Fruit fly (Drosophila melanogaster) whole organism, embryonic: ENCODE data around the gene ppk23.

ENCODE experiments used
- Abd-B ChIP-seq: fragments of 200-800 bp; sonication (Bioruptor generic); optimal IDR thresholded peaks from 2 replicates; lab custom pipeline; 2018; ENCODE audit warnings: missing biosample characterization, mild to moderate bottlenecking, missing genetic modification characterization, moderate library complexity
- Ada2b ChIP-seq: fragments of 200-800 bp; sonication (Bioruptor generic); IDR thresholded peaks from 2 replicates; pipeline ENCODE4 v1.3.6; 2022; ENCODE audit warnings: missing biosample characterization, missing genetic modification characterization
- Adf1 ChIP-seq: fragments of 200-800 bp; sonication (Bioruptor generic); IDR thresholded peaks from 2 replicates; pipeline ENCODE4 v1.3.6; 2022; ENCODE audit warnings: missing biosample characterization, missing genetic modification characterization
- Atf3 ChIP-seq: fragments of 200-800 bp; sonication (Bioruptor generic); optimal IDR thresholded peaks from 3 replicates; lab custom pipeline; 2016; ENCODE audit warnings: missing biosample characterization, missing genetic modification characterization
- Blimp-1 ChIP-seq: fragments of 200-800 bp; sonication (Bioruptor generic); optimal IDR thresholded peaks from 3 replicates; lab custom pipeline; 2018; ENCODE audit warnings: missing biosample characterization, missing genetic modification characterization, mild to moderate bottlenecking, moderate library complexity, missing genetic modification reagents
- CG11504 ChIP-seq: fragments of 200-800 bp; sonication (Bioruptor generic); optimal IDR thresholded peaks from 3 replicates; lab custom pipeline; 2019; ENCODE audit warnings: missing biosample characterization, mild to moderate bottlenecking, missing genetic modification characterization, moderate library complexity
- CG11696 ChIP-seq: fragments of 200-800 bp; sonication (Bioruptor generic); IDR thresholded peaks from 2 replicates; pipeline ENCODE4 v1.3.6; 2022; ENCODE audit warnings: missing biosample characterization, missing genetic modification characterization
- CG12391 ChIP-seq: fragments of 200-800 bp; sonication (Bioruptor generic); optimal IDR thresholded peaks from 3 replicates; lab custom pipeline; 2018; ENCODE audit warnings: missing biosample characterization, mild to moderate bottlenecking, missing genetic modification characterization, moderate library complexity
- CG12659 ChIP-seq: fragments of 200-800 bp; sonication (Bioruptor generic); optimal IDR thresholded peaks from 3 replicates; lab custom pipeline; 2017; ENCODE audit warnings: mild to moderate bottlenecking, missing biosample characterization, missing genetic modification reagents, missing genetic modification characterization
- CG17186 ChIP-seq: fragments of 200-800 bp; sonication (Bioruptor generic); optimal IDR thresholded peaks from 3 replicates; lab custom pipeline; 2017; ENCODE audit warnings: missing biosample characterization, missing genetic modification reagents, missing genetic modification characterization
- CG2712 ChIP-seq: fragments of 200-800 bp; optimal IDR thresholded peaks from 3 replicates; lab custom pipeline; 2019; ENCODE audit warnings: missing biosample characterization, mild to moderate bottlenecking, missing genetic modification characterization, moderate library complexity
- CG3163 ChIP-seq: fragments of 200-800 bp; sonication (Bioruptor generic); optimal IDR thresholded peaks from 3 replicates; lab custom pipeline; 2016; ENCODE audit warnings: missing biosample characterization, missing genetic modification characterization
- CG32532 ChIP-seq: fragments of 200-800 bp; sonication (Bioruptor generic); IDR thresholded peaks from 2 replicates; pipeline ENCODE4 v1.3.6; 2022; ENCODE audit warnings: missing biosample characterization, missing genetic modification characterization
- CG3281 ChIP-seq: fragments of 200-800 bp; sonication (Bioruptor generic); optimal IDR thresholded peaks from 3 replicates; lab custom pipeline; 2017; ENCODE audit warnings: missing biosample characterization, mild to moderate bottlenecking, missing genetic modification characterization
- CG9797 ChIP-seq: fragments of 200-800 bp; sonication (Bioruptor generic); optimal IDR thresholded peaks from 3 replicates; lab custom pipeline; 2018; ENCODE audit warnings: missing biosample characterization, mild to moderate bottlenecking, missing genetic modification characterization
- CrebB ChIP-seq: fragments of 200-800 bp; sonication (Bioruptor generic); optimal IDR thresholded peaks from 3 replicates; lab custom pipeline; 2018; ENCODE audit warnings: missing biosample characterization, mild to moderate bottlenecking, missing genetic modification characterization
- Dll ChIP-seq: fragments of 200-800 bp; sonication (Bioruptor generic); IDR thresholded peaks from 4 replicates; pipeline ENCODE4 v1.3.6; 2022; ENCODE audit warnings: missing biosample characterization, missing genetic modification characterization; ENCODE audit not compliant: partially characterized antibody
- Doc3 ChIP-seq: fragments of 200-800 bp; sonication (Bioruptor generic); IDR thresholded peaks from 3 replicates; pipeline ENCODE4 v1.3.6; 2022; ENCODE audit warnings: missing biosample characterization, missing genetic modification characterization; ENCODE audit not compliant: partially characterized antibody
- Dref ChIP-seq: fragments of 200-800 bp; sonication (Bioruptor generic); IDR thresholded peaks from 2 replicates; pipeline ENCODE4 v1.3.6; 2022; ENCODE audit warnings: missing biosample characterization, missing genetic modification characterization
- Drgx ChIP-seq: fragments of 200-800 bp; sonication (Bioruptor generic); IDR thresholded peaks from 2 replicates; pipeline ENCODE4 v1.3.6; 2022; ENCODE audit warnings: missing biosample characterization, missing genetic modification characterization
- Ets65A ChIP-seq: fragments of 200-800 bp; sonication (Bioruptor generic); peaks from one replicate; lab custom pipeline; 2016; ENCODE audit warnings: missing biosample characterization, missing genetic modification characterization
- Hand ChIP-seq: fragments of 200-800 bp; sonication (Bioruptor generic); optimal IDR thresholded peaks from 2 replicates; lab custom pipeline; 2017; ENCODE audit warnings: mild to moderate bottlenecking, missing biosample characterization, missing genetic modification reagents, missing genetic modification characterization
- HmgD ChIP-seq: fragments of 200-800 bp; sonication (Bioruptor generic); optimal IDR thresholded peaks from 3 replicates; lab custom pipeline; 2016; ENCODE audit warnings: missing biosample characterization, missing genetic modification characterization
- Hmx ChIP-seq: fragments of 200-800 bp; sonication (Bioruptor generic); optimal IDR thresholded peaks from 2 replicates; lab custom pipeline; 2016; ENCODE audit warnings: missing biosample characterization, missing genetic modification characterization
- Hr78 ChIP-seq, 2 experiments: fragments of 200-800 bp in 1 of 2; fragments of >200 bp in 1 of 2; sonication (Bioruptor generic) in 1 of 2; optimal IDR thresholded peaks; 2 replicates each; lab custom pipeline; 2017 to 2019; ENCODE audit warnings: missing biosample characterization in 2 of 2, missing genetic modification characterization in 2 of 2, mild to moderate bottlenecking in 1 of 2, moderate library complexity in 1 of 2
- Mes4 ChIP-seq: fragments of 200-800 bp; sonication (Bioruptor generic); optimal IDR thresholded peaks from 2 replicates; lab custom pipeline; 2016; ENCODE audit warnings: missing biosample characterization, missing genetic modification characterization
- Scr ChIP-seq: fragments of 200-800 bp; sonication (Bioruptor generic); IDR thresholded peaks from 2 replicates; pipeline ENCODE4 v1.3.6; 2022; ENCODE audit warnings: missing biosample characterization, missing genetic modification characterization; ENCODE audit not compliant: partially characterized antibody
- Sry-β ChIP-seq: fragments of 200-800 bp; sonication (Bioruptor generic); optimal IDR thresholded peaks from 2 replicates; lab custom pipeline; 2018; ENCODE audit warnings: missing biosample characterization, mild to moderate bottlenecking, missing genetic modification characterization, moderate library complexity
- Taf1 ChIP-seq: fragments of 200-800 bp; sonication (Bioruptor generic); IDR thresholded peaks from 2 replicates; pipeline ENCODE4 v1.3.6; 2022; ENCODE audit warnings: missing biosample characterization, missing genetic modification characterization
- Tbp ChIP-seq: fragments of >200 bp; optimal IDR thresholded peaks from 2 replicates; lab custom pipeline; 2018; ENCODE audit warnings: missing biosample characterization, missing genetic modification characterization
- Trl ChIP-seq, 3 experiments: fragments of >200 bp in 2 of 3; fragments of 200-800 bp in 1 of 3; sonication (Bioruptor generic) in 1 of 3; optimal IDR thresholded peaks; 2 replicates in 1 of 3; 3 replicates in 2 of 3; lab custom pipeline; 2016 to 2017; ENCODE audit warnings: missing biosample characterization in 1 of 3, missing genetic modification characterization in 1 of 3
- Xrp1 ChIP-seq: fragments of 200-800 bp; sonication (Bioruptor generic); IDR thresholded peaks from 2 replicates; pipeline ENCODE4 v1.3.6; 2022; ENCODE audit warnings: missing biosample characterization, missing genetic modification characterization
- bab2 ChIP-seq: fragments of 200-800 bp; sonication (Bioruptor generic); optimal IDR thresholded peaks from 2 replicates; lab custom pipeline; 2016; ENCODE audit warnings: missing biosample characterization, missing genetic modification characterization
- bsh ChIP-seq, 2 experiments: fragments of 200-800 bp; sonication (Bioruptor generic); optimal IDR thresholded peaks; 2 replicates each; lab custom pipeline; 2017 to 2018; ENCODE audit warnings: mild to moderate bottlenecking in 2 of 2, missing biosample characterization in 2 of 2, missing genetic modification characterization in 2 of 2, moderate library complexity in 1 of 2
- btn ChIP-seq: fragments of 200-800 bp; sonication (Bioruptor generic); optimal IDR thresholded peaks from 2 replicates; lab custom pipeline; 2016; ENCODE audit warnings: missing biosample characterization, missing genetic modification characterization
- disco-r ChIP-seq: fragments of 200-800 bp; sonication (Bioruptor generic); optimal IDR thresholded peaks from 2 replicates; lab custom pipeline; 2016; ENCODE audit warnings: missing biosample characterization, missing genetic modification characterization
- lbe ChIP-seq: fragments of 200-800 bp; sonication (Bioruptor generic); optimal IDR thresholded peaks from 2 replicates; lab custom pipeline; 2016; ENCODE audit warnings: missing biosample characterization, mild to moderate bottlenecking, missing genetic modification characterization
- lola ChIP-seq, 3 experiments: fragments of >200 bp in 2 of 3; fragments of 200-800 bp in 1 of 3; sonication (Bioruptor generic) in 1 of 3; optimal IDR thresholded peaks; 2 replicates each; lab custom pipeline; 2017 to 2019; ENCODE audit warnings: missing biosample characterization in 3 of 3, missing genetic modification characterization in 3 of 3, mild to moderate bottlenecking in 1 of 3, moderate library complexity in 1 of 3
- nom ChIP-seq: fragments of 200-800 bp; sonication (Bioruptor generic); optimal IDR thresholded peaks from 2 replicates; lab custom pipeline; 2017; ENCODE audit warnings: missing biosample characterization, missing genetic modification characterization, mild to moderate bottlenecking, moderate library complexity, missing genetic modification reagents
- ranshi ChIP-seq: fragments of 200-800 bp; sonication (Bioruptor generic); IDR thresholded peaks from 2 replicates; pipeline ENCODE4 v1.3.6; 2022; ENCODE audit warnings: missing biosample characterization, missing genetic modification characterization
- sens ChIP-seq: fragments of 200-800 bp; sonication (Bioruptor generic); peaks from one replicate; lab custom pipeline; 2016; ENCODE audit warnings: missing biosample characterization, missing genetic modification characterization
- unpg ChIP-seq: fragments of 200-800 bp; sonication (Bioruptor generic); optimal IDR thresholded peaks from 3 replicates; lab custom pipeline; 2018; ENCODE audit warnings: missing biosample characterization, mild to moderate bottlenecking, missing genetic modification characterization, moderate library complexity
- zen ChIP-seq: fragments of 200-800 bp; sonication (Bioruptor generic); optimal IDR thresholded peaks from 3 replicates; lab custom pipeline; 2018; ENCODE audit warnings: missing biosample characterization, mild to moderate bottlenecking, missing genetic modification characterization, moderate library complexity
- zfh2 ChIP-seq: fragments of 200-800 bp; sonication (Bioruptor generic); optimal IDR thresholded peaks from 2 replicates; lab custom pipeline; 2016; ENCODE audit warnings: missing biosample characterization, missing genetic modification characterization

ppk23 gene

DNA sequence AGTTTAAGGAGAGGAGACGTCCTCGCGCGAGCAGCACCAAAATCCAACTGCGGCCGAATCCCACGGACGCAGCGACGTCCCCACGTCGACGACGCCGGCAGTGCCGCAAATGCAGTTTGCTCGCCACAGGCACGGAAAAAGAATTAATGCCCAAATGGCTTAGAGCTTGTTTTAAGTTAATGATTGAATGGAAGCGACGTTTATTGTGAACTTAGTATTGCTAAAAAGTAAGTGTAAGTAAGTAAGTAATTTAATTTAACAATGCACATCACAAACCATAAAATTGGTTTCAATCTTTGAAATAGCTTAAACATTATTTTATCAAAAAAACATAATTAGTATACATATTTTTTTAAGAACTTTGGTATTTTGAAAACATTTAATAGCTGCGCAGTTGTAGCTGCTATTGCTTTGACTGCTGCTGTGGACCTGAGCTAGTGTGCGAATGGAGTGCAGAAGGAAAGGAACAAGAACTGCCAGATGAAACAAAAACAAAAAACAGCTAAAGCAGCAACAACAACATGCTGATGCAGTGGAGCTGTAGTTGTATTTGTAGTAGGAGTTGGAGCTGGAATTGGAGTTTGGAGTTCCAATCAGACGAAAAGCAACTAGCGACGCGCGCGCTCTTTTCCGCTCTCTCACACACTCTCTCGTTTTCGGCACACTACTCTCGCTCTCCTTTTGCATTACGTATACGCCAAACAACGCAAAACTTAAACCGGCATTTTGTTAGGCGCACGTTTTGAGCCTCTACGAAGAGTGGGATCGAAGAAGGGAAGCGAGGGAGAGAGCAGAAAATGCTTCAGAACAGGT, 7.7 kb downstream of the ppk23 start, which contains the start of gene CG43658 (continued):
- no peak for TF ChIP-seq CG17186 (GFP tag; lab: Kevin White, UChicago)
- no peak for TF ChIP-seq Atf3 (GFP tag; lab: Kevin White, UChicago)
- no peak for TF ChIP-seq Adf1 (GFP tag; lab: Robert Waterston, UW)
- no peak for TF ChIP-seq CG3281 (GFP tag; lab: Kevin White, UChicago)
- TF ChIP-seq Trl (optimal IDR thresholded peaks at IDR 0.05; lab: Kevin White, UChicago), result peak in 1 of 2 experiments; percentile 11
- no peak for TF ChIP-seq Trl (GFP tag; optimal IDR thresholded peaks at IDR 0.05; lab: Kevin White, UChicago)
- no peak for TF ChIP-seq btn (GFP tag; lab: Kevin White, UChicago)
- TF ChIP-seq Sry-β, result no peak
- TF ChIP-seq nom (GFP tag; lab: Kevin White, UChicago), result peak; percentile 94
- TF ChIP-seq CG3163, result no peak
- no peak for TF ChIP-seq Dref
- no peak for TF ChIP-seq CG11696 (GFP tag; lab: Robert Waterston, UW)
- TF ChIP-seq, all 482 proteins: peak for 6

DNA sequence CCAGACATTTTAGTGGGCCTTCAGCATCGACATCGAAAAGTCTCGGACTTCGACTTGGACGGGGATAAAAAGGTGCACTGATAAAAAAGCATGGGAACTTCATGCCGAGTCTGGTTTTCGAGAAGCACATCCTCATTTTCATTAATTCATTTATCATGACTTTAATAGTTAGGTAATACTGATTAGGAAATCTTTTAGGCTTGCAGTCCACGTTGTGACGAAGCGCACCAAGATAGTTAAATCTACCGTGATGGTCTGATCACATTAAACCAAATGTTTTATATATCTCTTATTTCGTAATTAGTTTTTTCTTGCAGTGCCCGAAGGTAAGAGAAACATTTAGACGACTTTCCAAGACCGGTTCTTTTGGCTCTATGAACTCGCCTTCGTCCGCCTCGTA, 10.3 kb downstream of the ppk23 start:
- no peak for TF ChIP-seq lola (GFP tag; optimal IDR thresholded peaks at IDR 0.05; lab: Kevin White, UChicago)
- TF ChIP-seq CG12659 (GFP tag; lab: Kevin White, UChicago), result no peak
- TF ChIP-seq Hr78 (GFP tag; optimal IDR thresholded peaks at IDR 0.05; lab: Kevin White, UChicago), result no peak
- no peak for TF ChIP-seq zen (tag; lab: Kevin White, UChicago)
- TF ChIP-seq disco-r (GFP tag; lab: Kevin White, UChicago), result no peak
- TF ChIP-seq Hand (GFP tag; lab: Kevin White, UChicago), result no peak
- peak; percentile 83 for TF ChIP-seq nom (GFP tag; lab: Kevin White, UChicago)
- peak; percentile 20 for TF ChIP-seq sens (GFP tag; lab: Kevin White, UChicago)
- peak; percentile 53 for TF ChIP-seq Ets65A (GFP tag; lab: Kevin White, UChicago)
- TF ChIP-seq Hmx, result no peak
- peak in 1 of 2 experiments; percentile 79 for TF ChIP-seq bsh (GFP tag; optimal IDR thresholded peaks at IDR 0.05; lab: Kevin White, UChicago)

DNA sequence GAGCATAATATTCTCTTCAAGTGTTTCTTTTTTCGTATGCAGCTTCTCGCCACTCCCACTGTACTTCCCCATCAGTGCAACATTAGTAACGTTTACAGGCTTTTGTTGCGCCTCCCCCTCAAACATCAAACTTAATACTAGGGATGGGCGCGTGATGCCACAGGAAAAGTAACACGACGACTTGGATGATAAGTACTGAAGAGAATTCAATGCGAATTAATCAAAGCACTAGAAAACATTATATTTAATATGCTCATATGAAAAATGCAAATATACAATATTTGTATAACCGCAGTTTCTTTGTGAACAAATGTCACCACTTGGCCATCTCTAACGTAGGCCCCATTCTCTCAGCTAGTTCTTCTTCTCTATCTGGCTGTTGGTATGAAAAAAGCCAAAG, 13.9 kb downstream of the ppk23 start:
- TF ChIP-seq Xrp1 (GFP tag; lab: Robert Waterston, UW) (peak; percentile 22; the same call in 1 of the 2 replicates), CG11504 (tag; lab: Kevin White, UChicago) (peak; percentile 3), zfh2 (GFP tag; lab: Kevin White, UChicago) (no peak), CG3163 (no peak), CG12391 (tag; lab: Kevin White, UChicago) (no peak), CG2712 (tag; lab: Kevin White, UChicago) (peak; percentile 1), sens (GFP tag; lab: Kevin White, UChicago) (peak; percentile 44), Dll (peak; percentile 41; the same call in 1 of the 4 replicates), Blimp-1 (peak; percentile 1), Doc3 (GFP tag; lab: Robert Waterston, UW) (peak; percentile 37; the same call in 1 of the 3 replicates), Drgx (GFP tag; lab: Robert Waterston, UW) (0 out of 2 replicates have a peak, but pooled peaks have one; percentile 14)

DNA sequence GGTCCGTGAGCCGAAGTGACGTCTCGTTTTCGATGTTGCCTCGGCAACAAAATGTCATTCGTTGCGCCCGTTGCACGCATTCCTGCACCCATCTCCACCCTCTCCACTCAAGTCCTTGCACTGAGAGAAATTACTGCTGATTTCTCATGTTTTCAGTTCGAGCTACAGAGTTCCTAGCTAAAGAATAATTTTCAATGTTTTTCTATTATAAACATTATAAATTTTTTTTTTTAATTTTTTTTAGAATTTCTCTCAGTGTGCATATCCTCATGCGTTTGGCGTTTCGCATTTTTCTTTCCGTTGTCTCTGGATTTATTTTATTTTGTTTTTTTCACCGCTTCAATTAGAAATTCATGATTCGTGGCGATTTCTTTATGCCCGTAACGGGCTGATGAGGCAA, 18.1 kb downstream of the ppk23 start:
- TF ChIP-seq bab2 (GFP tag; lab: Kevin White, UChicago) (no peak), CrebB (tag; lab: Kevin White, UChicago) (no peak), ranshi (GFP tag; lab: Robert Waterston, UW) (no peak), unpg (no peak), Taf1 (GFP tag; lab: Robert Waterston, UW) (no peak), Mes4 (no peak), Scr (GFP tag; lab: Robert Waterston, UW) (no peak), CG32532 (no peak), lbe (GFP tag; lab: Kevin White, UChicago) (peak; percentile 61), Ada2b (GFP tag; lab: Robert Waterston, UW) (no peak), Abd-B (GFP tag; lab: Kevin White, UChicago) (no peak), HmgD (GFP tag; lab: Kevin White, UChicago) (no peak), CG9797 (GFP tag; lab: Kevin White, UChicago) (no peak), Tbp (no peak)
